Worm (Caenorhabditis elegans) whole organism, midembryonic: Measurements from ENCODE around the gene txt-6.

ENCODE experiments used
- flt-1 ChIP-seq: fragments of 200-800 bp; sonication (Bioruptor generic); IDR thresholded peaks from 2 replicates; pipeline ENCODE4 v1.3.6; 2022; ENCODE audit warnings: missing genetic modification characterization, missing compliant biosample characterization
- klf-2 ChIP-seq: fragments of 200-800 bp; sonication (Bioruptor generic); conservative IDR thresholded peaks from 2 replicates; pipeline ENCODE4 v1.3.6; 2022; ENCODE audit warnings: missing genetic modification reagents, missing genetic modification characterization, missing compliant biosample characterization
- med-1 ChIP-seq: sonication (generic microtip); optimal IDR thresholded peaks from 2 replicates; lab custom pipeline; 2017; ENCODE audit warnings: missing genetic modification characterization, mild to moderate bottlenecking, missing compliant biosample characterization, antibody characterized with exemption, missing genetic modification reagents; ENCODE audit not compliant: insufficient read depth
- ref-1 ChIP-seq: fragments of 200-800 bp; sonication (Bioruptor generic); conservative IDR thresholded peaks from 2 replicates; pipeline ENCODE4 v1.3.6; 2022; ENCODE audit warnings: missing genetic modification reagents, missing genetic modification characterization, missing compliant biosample characterization
- tab-1 ChIP-seq: fragments of 200-800 bp; sonication (Bioruptor generic); IDR thresholded peaks from 2 replicates; pipeline ENCODE4 v1.3.6; 2022; ENCODE audit warnings: missing genetic modification characterization, missing compliant biosample characterization
- ztf-23 ChIP-seq: fragments of 200-800 bp; sonication (Bioruptor generic); IDR thresholded peaks from 2 replicates; pipeline ENCODE4 v1.3.6; 2022; ENCODE audit warnings: missing genetic modification reagents, missing genetic modification characterization, missing compliant biosample characterization
- ztf-29 ChIP-seq: fragments of 200-800 bp; sonication (Bioruptor generic); IDR thresholded peaks from 2 replicates; pipeline ENCODE4 v1.3.6; 2022; ENCODE audit warnings: missing genetic modification reagents, missing genetic modification characterization, missing compliant biosample characterization

ce11 chrV:4653093-4653492, 46.4 kb upstream of the txt-6 start:
- TF ChIP-seq flt-1 (GFP tag; lab: Robert Waterston, UW) (no peak), ztf-29 (GFP tag; lab: Robert Waterston, UW) (no peak), med-1 (no peak), tab-1 (GFP tag; lab: Robert Waterston, UW) (no peak), ref-1 (no peak), klf-2 (GFP tag; lab: Robert Waterston, UW) (no peak), ztf-23 (GFP tag; lab: Robert Waterston, UW) (no peak)
